Fruit fly (Drosophila melanogaster) whole organism, embryonic: ENCODE data around the gene CG15347.

Experiments used
- ATbp ChIP-seq: fragments of 200-800 bp; sonication (Bioruptor generic); optimal IDR thresholded peaks from 2 replicates; lab custom pipeline; 2017; ENCODE audit warnings: missing biosample characterization, mild to moderate bottlenecking, missing genetic modification characterization, missing genetic modification reagents
- B-H2 ChIP-seq: fragments of 200-800 bp; sonication (Bioruptor generic); optimal IDR thresholded peaks from 2 replicates; lab custom pipeline; 2018; ENCODE audit warnings: missing biosample characterization, mild to moderate bottlenecking, missing genetic modification characterization
- CG10321 ChIP-seq: fragments of 200-800 bp; sonication (Bioruptor generic); IDR thresholded peaks from 2 replicates; pipeline ENCODE4 v1.3.6; 2022; ENCODE audit warnings: missing biosample characterization, missing genetic modification characterization
- CG11085 ChIP-seq: fragments of 200-800 bp; sonication (Bioruptor generic); IDR thresholded peaks from 2 replicates; pipeline ENCODE4 v1.3.6; 2022; ENCODE audit warnings: missing biosample characterization, missing genetic modification characterization
- CG12942 ChIP-seq: fragments of 200-800 bp; sonication (Bioruptor generic); optimal IDR thresholded peaks from 3 replicates; lab custom pipeline; 2016; ENCODE audit warnings: missing biosample characterization, missing genetic modification characterization
- CG13287 ChIP-seq: fragments of 200-800 bp; sonication (Bioruptor generic); IDR thresholded peaks from 2 replicates; pipeline ENCODE4 v1.3.6; 2022; ENCODE audit warnings: missing biosample characterization, missing genetic modification characterization; ENCODE audit not compliant: partially characterized antibody
- CG17328 ChIP-seq: fragments of 200-800 bp; sonication (Bioruptor generic); IDR thresholded peaks from 2 replicates; pipeline ENCODE4 v1.3.6; 2022; ENCODE audit warnings: missing biosample characterization, missing genetic modification characterization
- CG2120 ChIP-seq: fragments of 200-800 bp; sonication (Bioruptor generic); optimal IDR thresholded peaks from 3 replicates; lab custom pipeline; 2016; ENCODE audit warnings: missing biosample characterization, missing genetic modification characterization
- CG30020 ChIP-seq: fragments of 200-800 bp; optimal IDR thresholded peaks from 2 replicates; lab custom pipeline; 2019; ENCODE audit warnings: missing biosample characterization, mild to moderate bottlenecking, missing genetic modification characterization, moderate library complexity
- CG30403 ChIP-seq: fragments of 200-800 bp; sonication (Bioruptor generic); optimal IDR thresholded peaks from 3 replicates; lab custom pipeline; 2016; ENCODE audit warnings: missing biosample characterization, missing genetic modification characterization
- CG4328 ChIP-seq: fragments of 200-800 bp; sonication (Bioruptor generic); optimal IDR thresholded peaks from 3 replicates; lab custom pipeline; 2017; ENCODE audit warnings: missing biosample characterization, missing genetic modification reagents, missing genetic modification characterization
- CG4617 ChIP-seq: fragments of 200-800 bp; sonication (Bioruptor generic); optimal IDR thresholded peaks from 3 replicates; lab custom pipeline; 2016; ENCODE audit warnings: missing biosample characterization, missing genetic modification characterization, borderline replicate concordance
- CG4707 ChIP-seq: fragments of 200-800 bp; sonication (Bioruptor generic); optimal IDR thresholded peaks from 2 replicates; lab custom pipeline; 2018; ENCODE audit warnings: missing biosample characterization, mild to moderate bottlenecking, missing genetic modification characterization, moderate library complexity
- CG4730 ChIP-seq: fragments of 200-800 bp; sonication (Bioruptor generic); IDR thresholded peaks from 2 replicates; pipeline ENCODE4 v1.3.6; 2022; ENCODE audit warnings: missing biosample characterization, missing genetic modification characterization
- CG4820 ChIP-seq: fragments of 200-800 bp; sonication (Bioruptor generic); optimal IDR thresholded peaks from 3 replicates; lab custom pipeline; 2016; ENCODE audit warnings: missing biosample characterization, missing genetic modification characterization
- CG7372 ChIP-seq: fragments of 200-800 bp; sonication (Bioruptor generic); IDR thresholded peaks from 2 replicates; pipeline ENCODE4 v1.3.6; 2022; ENCODE audit warnings: missing biosample characterization, missing genetic modification characterization
- Chrac-16 ChIP-seq: fragments of 200-800 bp; sonication (Bioruptor generic); optimal IDR thresholded peaks from 3 replicates; lab custom pipeline; 2016; ENCODE audit warnings: missing biosample characterization, missing genetic modification characterization
- D19B ChIP-seq: fragments of 200-800 bp; sonication (Bioruptor generic); optimal IDR thresholded peaks from 2 replicates; lab custom pipeline; 2017; ENCODE audit warnings: missing biosample characterization, mild to moderate bottlenecking, missing genetic modification characterization
- Dp ChIP-seq: fragments of 200-800 bp; sonication (Bioruptor generic); optimal IDR thresholded peaks from 2 replicates; lab custom pipeline; 2018; ENCODE audit warnings: missing biosample characterization, mild to moderate bottlenecking, missing genetic modification characterization, moderate library complexity
- E2f2 ChIP-seq: fragments of 200-800 bp; sonication (Bioruptor generic); IDR thresholded peaks from 2 replicates; pipeline ENCODE4 v1.3.6; 2022; ENCODE audit warnings: missing biosample characterization, missing genetic modification characterization
- Elba2 ChIP-seq: fragments of 200-800 bp; sonication (Bioruptor generic); optimal IDR thresholded peaks from 3 replicates; lab custom pipeline; 2016; ENCODE audit warnings: missing biosample characterization, missing genetic modification characterization
- HLH4C ChIP-seq: fragments of 200-800 bp; sonication (Bioruptor generic); IDR thresholded peaks from 3 replicates; pipeline ENCODE4 v1.3.6; 2022; ENCODE audit warnings: missing biosample characterization, missing genetic modification characterization; ENCODE audit not compliant: partially characterized antibody
- Lpt ChIP-seq: fragments of >200 bp; optimal IDR thresholded peaks from 2 replicates; lab custom pipeline; 2018; ENCODE audit warnings: missing biosample characterization, missing genetic modification characterization
- MTF-1 ChIP-seq: fragments of 200-800 bp; sonication (Bioruptor generic); optimal IDR thresholded peaks from 2 replicates; lab custom pipeline; 2018; ENCODE audit warnings: missing biosample characterization, mild to moderate bottlenecking, missing genetic modification characterization, borderline replicate concordance
- Med ChIP-seq: fragments of 200-800 bp; sonication (Bioruptor generic); peaks from one replicate; lab custom pipeline; 2016; ENCODE audit warnings: missing biosample characterization, missing genetic modification characterization, mild to moderate bottlenecking, inconsistent platforms, moderate library complexity
- NC2α ChIP-seq: fragments of 200-800 bp; sonication (Bioruptor generic); optimal IDR thresholded peaks from 2 replicates; lab custom pipeline; 2016; ENCODE audit warnings: missing biosample characterization, missing genetic modification characterization
- Pdp1 ChIP-seq, 2 experiments: fragments of 200-800 bp; sonication (Bioruptor generic); optimal IDR thresholded peaks; 3 replicates each; lab custom pipeline; 2016; ENCODE audit warnings: missing biosample characterization in 2 of 2, missing genetic modification characterization in 2 of 2, mild to moderate bottlenecking in 1 of 2, moderate library complexity in 1 of 2
- Taf1 ChIP-seq: fragments of 200-800 bp; sonication (Bioruptor generic); IDR thresholded peaks from 2 replicates; pipeline ENCODE4 v1.3.6; 2022; ENCODE audit warnings: missing biosample characterization, missing genetic modification characterization
- Vsx1 ChIP-seq: fragments of 200-800 bp; sonication (Bioruptor generic); optimal IDR thresholded peaks from 2 replicates; lab custom pipeline; 2017; ENCODE audit warnings: missing biosample characterization, mild to moderate bottlenecking, missing genetic modification characterization, missing genetic modification reagents
- YL-1 ChIP-seq: fragments of 200-800 bp; sonication (Bioruptor generic); optimal IDR thresholded peaks from 3 replicates; lab custom pipeline; 2017; ENCODE audit warnings: missing biosample characterization, mild to moderate bottlenecking, missing genetic modification characterization
- bbx ChIP-seq: fragments of 200-800 bp; sonication (Bioruptor generic); IDR thresholded peaks from 2 replicates; pipeline ENCODE4 v1.3.6; 2022; ENCODE audit warnings: missing biosample characterization, missing genetic modification characterization; ENCODE audit not compliant: partially characterized antibody
- cg ChIP-seq: fragments of 200-800 bp; sonication (Bioruptor generic); optimal IDR thresholded peaks from 3 replicates; lab custom pipeline; 2019; ENCODE audit warnings: missing biosample characterization, mild to moderate bottlenecking, missing genetic modification characterization, moderate library complexity
- chinmo ChIP-seq: fragments of 200-800 bp; sonication (Bioruptor generic); IDR thresholded peaks from 4 replicates; pipeline ENCODE4 v1.3.6; 2022; ENCODE audit warnings: missing biosample characterization, missing genetic modification characterization; ENCODE audit not compliant: partially characterized antibody
- crp ChIP-seq, 2 experiments: fragments of 200-800 bp; sonication (Bioruptor generic); optimal IDR thresholded peaks; 2 replicates in 1 of 2; 3 replicates in 1 of 2; lab custom pipeline; 2017; ENCODE audit warnings: missing biosample characterization in 2 of 2, missing genetic modification characterization in 2 of 2, mild to moderate bottlenecking in 1 of 2, moderate library complexity in 1 of 2
- cwo ChIP-seq: fragments of 200-800 bp; sonication (Bioruptor generic); optimal IDR thresholded peaks from 3 replicates; lab custom pipeline; 2017; ENCODE audit warnings: missing biosample characterization, missing genetic modification characterization, mild to moderate bottlenecking, moderate library complexity, missing genetic modification reagents
- emc ChIP-seq: fragments of 200-800 bp; sonication (Bioruptor generic); optimal IDR thresholded peaks from 2 replicates; lab custom pipeline; 2016; ENCODE audit warnings: missing biosample characterization, missing genetic modification characterization
- ems ChIP-seq: fragments of 200-800 bp; sonication (Bioruptor generic); optimal IDR thresholded peaks from 3 replicates; lab custom pipeline; 2016; ENCODE audit warnings: missing biosample characterization, missing genetic modification characterization
- en ChIP-seq: fragments of 200-800 bp; sonication (Bioruptor generic); optimal IDR thresholded peaks from 2 replicates; lab custom pipeline; 2016; ENCODE audit warnings: missing biosample characterization, missing genetic modification characterization
- gcm2 ChIP-seq: fragments of 200-800 bp; sonication (Bioruptor generic); optimal IDR thresholded peaks from 2 replicates; lab custom pipeline; 2016; ENCODE audit warnings: missing biosample characterization, missing genetic modification characterization
- kni ChIP-seq: fragments of 200-800 bp; sonication (Bioruptor generic); optimal IDR thresholded peaks from 3 replicates; lab custom pipeline; 2017; ENCODE audit warnings: mild to moderate bottlenecking, missing biosample characterization, missing genetic modification reagents, missing genetic modification characterization
- lov ChIP-seq, 2 experiments: fragments of 200-800 bp in 1 of 2; fragments of >200 bp in 1 of 2; sonication (Bioruptor generic) in 1 of 2; IDR thresholded peaks in 1 of 2; optimal IDR thresholded peaks in 1 of 2; 2 replicates in 1 of 2; 3 replicates in 1 of 2; pipeline versions ENCODE4 v1.3.6 to Lab custom; 2017 to 2022; ENCODE audit warnings: missing biosample characterization in 1 of 2, missing genetic modification characterization in 1 of 2
- oc ChIP-seq: fragments of 200-800 bp; sonication (Bioruptor generic); optimal IDR thresholded peaks from 2 replicates; lab custom pipeline; 2018; ENCODE audit warnings: missing biosample characterization, mild to moderate bottlenecking, missing genetic modification characterization, moderate library complexity
- rib ChIP-seq: fragments of 200-800 bp; sonication (Bioruptor generic); IDR thresholded peaks from 2 replicates; pipeline ENCODE4 v1.3.6; 2022; ENCODE audit warnings: missing biosample characterization, missing genetic modification characterization
- run ChIP-seq: fragments of 200-800 bp; sonication (Bioruptor generic); optimal IDR thresholded peaks from 3 replicates; lab custom pipeline; 2018; ENCODE audit warnings: missing biosample characterization, mild to moderate bottlenecking, missing genetic modification characterization
- sna ChIP-seq: fragments of 200-800 bp; sonication (Bioruptor generic); IDR thresholded peaks from 2 replicates; pipeline ENCODE4 v1.3.6; 2022; ENCODE audit warnings: missing biosample characterization, missing genetic modification characterization; ENCODE audit not compliant: partially characterized antibody
- stc ChIP-seq: fragments of 200-800 bp; sonication (Bioruptor generic); IDR thresholded peaks from 2 replicates; pipeline ENCODE4 v1.3.6; 2022; ENCODE audit warnings: missing biosample characterization, missing genetic modification characterization
- tx ChIP-seq: fragments of 200-800 bp; sonication (Bioruptor generic); optimal IDR thresholded peaks from 2 replicates; lab custom pipeline; 2016; ENCODE audit warnings: missing biosample characterization, missing genetic modification characterization
- unc-4 ChIP-seq: fragments of 200-800 bp; sonication (Bioruptor generic); IDR thresholded peaks from 2 replicates; pipeline ENCODE4 v1.3.6; 2022; ENCODE audit warnings: missing biosample characterization, missing genetic modification characterization; ENCODE audit not compliant: partially characterized antibody
- zfh1 ChIP-seq: fragments of 200-800 bp; sonication (Bioruptor generic); IDR thresholded peaks from 3 replicates; pipeline ENCODE4 v1.3.6; 2022; ENCODE audit warnings: missing biosample characterization, missing genetic modification characterization

The CG15347 gene

DNA sequence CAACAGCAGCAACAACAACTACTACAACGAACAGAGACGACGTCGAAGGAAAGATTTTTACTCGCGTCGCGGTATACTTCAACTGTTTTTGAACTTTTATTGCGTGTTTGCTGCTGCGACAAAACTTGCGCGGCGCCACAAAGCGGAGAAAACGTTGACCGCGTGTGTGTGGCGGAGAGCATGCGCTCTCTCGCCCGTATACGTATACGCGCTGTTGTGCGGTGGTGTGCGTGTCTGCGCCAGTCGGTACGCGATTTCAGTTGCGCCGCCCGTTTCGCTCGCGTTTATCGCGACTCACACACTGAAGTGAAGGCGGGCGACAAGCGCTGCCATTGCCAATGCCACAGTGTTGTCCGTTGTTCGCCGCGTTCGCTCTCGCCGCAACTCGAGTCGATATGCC, 50.9 kb downstream of the CG15347 start (continued):
- TF ChIP-seq B-H2 (GFP tag; lab: Kevin White, UChicago) (peak; percentile 98), lov (optimal IDR thresholded peaks at IDR 0.05; lab: Kevin White, UChicago) (no peak), lov (GFP tag; IDR thresholded peaks at IDR 0.05; lab: Robert Waterston, UW) (peak; percentile 76; the same call in 2 of the 3 replicates), CG10321 (GFP tag; lab: Robert Waterston, UW) (no peak), unc-4 (GFP tag; lab: Robert Waterston, UW) (no peak), tx (no peak), Vsx1 (GFP tag; lab: Kevin White, UChicago) (peak; percentile 26), gcm2 (GFP tag; lab: Kevin White, UChicago) (no peak), CG7372 (GFP tag; lab: Robert Waterston, UW) (peak; percentile 70; the same call in 1 of the 2 replicates), kni (GFP tag; lab: Kevin White, UChicago) (peak; percentile 87), sna (GFP tag; lab: Robert Waterston, UW) (no peak), CG4820 (GFP tag; lab: Kevin White, UChicago) (no peak), emc (GFP tag; lab: Kevin White, UChicago) (no peak), cwo (peak; percentile 1), CG30403 (no peak), Taf1 (no peak), bbx (GFP tag; lab: Robert Waterston, UW) (peak; percentile 71; the same call in 1 of the 2 replicates), CG4707 (GFP tag; lab: Kevin White, UChicago) (peak; percentile 31), run (tag; lab: Kevin White, UChicago) (peak; percentile 27), MTF-1 (GFP tag; lab: Kevin White, UChicago) (peak; percentile 57), cg (GFP tag; lab: Kevin White, UChicago) (peak; percentile 95), Elba2 (no peak), en (no peak), Chrac-16 (GFP tag; lab: Kevin White, UChicago) (no peak), CG4328 (GFP tag; lab: Kevin White, UChicago) (peak; percentile 83), NC2α (GFP tag; lab: Kevin White, UChicago) (no peak), CG30020 (tag; lab: Kevin White, UChicago) (no peak), YL-1 (GFP tag; lab: Kevin White, UChicago) (peak; percentile 33), D19B (no peak), HLH4C (no peak), CG13287 (GFP tag; lab: Robert Waterston, UW) (0 out of 2 replicates have a peak, but pooled peaks have one; percentile 14), zfh1 (GFP tag; lab: Robert Waterston, UW) (peak; percentile 49; the same call in 1 of the 3 replicates), CG2120 (GFP tag; lab: Kevin White, UChicago) (no peak), CG4730 (no peak; the same call in 1 of the 2 replicates), CG12942 (GFP tag; lab: Kevin White, UChicago) (no peak)

DNA sequence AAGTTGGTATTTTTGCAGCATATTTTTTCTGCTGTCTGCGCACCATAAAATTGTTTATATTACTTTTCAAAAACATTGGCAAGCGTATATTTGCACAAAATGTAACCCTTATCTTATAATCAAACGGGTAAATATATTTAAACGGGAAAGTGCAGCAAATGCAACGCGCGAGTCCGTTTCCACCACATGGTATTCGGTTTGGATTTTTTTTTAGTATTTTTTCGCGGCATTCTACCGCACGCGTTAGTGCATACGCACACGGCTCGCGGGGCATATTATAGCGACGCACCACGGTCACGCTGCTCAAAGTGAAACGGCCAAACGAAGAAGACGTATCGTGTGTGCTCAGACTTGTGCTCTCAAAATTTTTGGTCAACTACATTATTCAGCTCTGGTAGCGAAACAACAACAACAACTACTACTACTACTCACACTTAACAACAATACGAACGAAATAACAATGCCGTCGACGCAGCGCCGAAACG, 51.7 kb downstream of the CG15347 start, which contains the start of gene Trf2:
Gene Trf2, plus strand, starts transcription at position 302 of the 485 bp plus-strand sequence.
- TF ChIP-seq CG11085 (GFP tag; lab: Robert Waterston, UW), result no peak
- TF ChIP-seq chinmo (GFP tag; lab: Robert Waterston, UW), result peak; percentile 28; the same call in 1 of the 4 replicates
- TF ChIP-seq ems (GFP tag; lab: Kevin White, UChicago), result peak; percentile 1
- no peak for TF ChIP-seq Lpt (GFP tag; lab: Kevin White, UChicago)
- TF ChIP-seq stc (GFP tag; lab: Robert Waterston, UW), result peak; percentile 29; the same call in 1 of the 2 replicates
- peak; percentile 19 to 29 for TF ChIP-seq Pdp1 (GFP tag; optimal IDR thresholded peaks at IDR 0.05; lab: Kevin White, UChicago)
- TF ChIP-seq CG4617, result peak; percentile 31
- peak; percentile 36; the same call in 1 of the 2 replicates for TF ChIP-seq rib (GFP tag; lab: Robert Waterston, UW)
- no peak for TF ChIP-seq ATbp (GFP tag; lab: Kevin White, UChicago)
- peak; percentile 43; the same call in 1 of the 2 replicates for TF ChIP-seq E2f2
- TF ChIP-seq CG4707 (GFP tag; lab: Kevin White, UChicago), result peak; percentile 2
- peak; percentile 33; the same call in 1 of the 2 replicates for TF ChIP-seq bbx (GFP tag; lab: Robert Waterston, UW)
- TF ChIP-seq CG17328 (GFP tag; lab: Robert Waterston, UW), result 0 out of 2 replicates have a peak, but pooled peaks have one; percentile 26
- peak in 1 of 2 experiments; percentile 83 for TF ChIP-seq crp (GFP tag; optimal IDR thresholded peaks at IDR 0.05; lab: Kevin White, UChicago)
- no peak for TF ChIP-seq oc (tag; lab: Kevin White, UChicago)
- peak; percentile 85 for TF ChIP-seq Med (GFP tag; lab: Kevin White, UChicago)
- TF ChIP-seq Dp, result peak; percentile 43
